Fruit fly (Drosophila melanogaster): Measurements from ENCODE around the gene CG3397.

DNA sequence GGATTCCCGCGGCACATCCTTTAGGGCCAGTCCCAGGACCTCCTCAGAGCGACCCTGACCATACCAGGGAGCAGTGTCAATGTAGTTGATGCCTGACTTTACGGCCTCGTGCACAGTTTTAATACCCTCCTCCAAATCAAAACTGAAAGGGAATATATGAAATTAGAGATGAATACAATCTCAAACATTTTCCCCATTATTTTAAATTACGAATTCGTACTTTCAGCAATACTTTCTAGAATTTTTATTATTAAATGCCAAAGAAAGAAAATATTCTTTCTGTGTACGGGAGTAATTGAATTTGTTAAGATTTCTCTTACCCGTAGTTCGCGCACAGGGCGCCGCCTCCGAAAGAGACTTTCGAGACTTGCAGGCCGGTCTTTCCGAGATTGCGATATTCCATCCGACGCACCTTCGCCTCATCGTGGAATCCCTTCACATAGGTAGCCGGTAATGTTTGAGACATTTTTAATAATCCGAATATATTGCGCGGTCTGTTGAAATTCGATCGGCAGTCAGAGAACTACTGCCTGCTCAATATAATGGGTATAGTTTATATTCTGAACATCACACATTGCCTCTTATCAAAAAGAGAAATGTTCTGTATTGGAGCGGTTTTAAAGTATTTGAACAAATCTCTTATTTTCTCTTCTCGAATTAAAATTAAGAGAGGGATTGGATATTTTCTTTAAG is 4.3 kb downstream of the CG3397 start, which contains the start of gene CG18547:
- TF ChIP-seq CG8478 (optimal IDR thresholded peaks at IDR 0.05) (no peak), CTCF (optimal IDR thresholded peaks at IDR 0.05) (no peak)
